Fruit fly (Drosophila melanogaster) whole organism, embryonic: ENCODE data around the gene bun.

Experiments
- Ada2b ChIP-seq: fragments of 200-800 bp; sonication (Bioruptor generic); IDR thresholded peaks from 2 replicates; pipeline ENCODE4 v1.3.6; 2022; ENCODE audit warnings: missing biosample characterization, missing genetic modification characterization
- B-H1 ChIP-seq: fragments of 200-800 bp; sonication (Bioruptor generic); IDR thresholded peaks from 3 replicates; pipeline ENCODE4 v1.3.6; 2022; ENCODE audit warnings: missing biosample characterization, missing genetic modification characterization
- CG10565 ChIP-seq: fragments of 200-800 bp; sonication (Bioruptor generic); optimal IDR thresholded peaks from 3 replicates; lab custom pipeline; 2016; ENCODE audit warnings: missing biosample characterization, mild to moderate bottlenecking, missing genetic modification characterization
- CG11093 ChIP-seq: fragments of 200-800 bp; sonication (Bioruptor generic); IDR thresholded peaks from 3 replicates; pipeline ENCODE4 v1.3.6; 2022; ENCODE audit warnings: missing biosample characterization, missing genetic modification characterization
- CG11560 ChIP-seq: fragments of 200-800 bp; sonication (Bioruptor generic); IDR thresholded peaks from 3 replicates; pipeline ENCODE4 v1.3.6; 2022; ENCODE audit warnings: missing biosample characterization, missing genetic modification characterization
- CG13894 ChIP-seq: fragments of 200-800 bp; sonication (Bioruptor generic); optimal IDR thresholded peaks from 3 replicates; lab custom pipeline; 2018; ENCODE audit warnings: missing biosample characterization, mild to moderate bottlenecking, missing genetic modification characterization, moderate library complexity
- CG14050 ChIP-seq: fragments of 200-800 bp; sonication (Bioruptor generic); IDR thresholded peaks from 3 replicates; pipeline ENCODE4 v1.3.6; 2022; ENCODE audit warnings: missing biosample characterization, missing genetic modification characterization
- CG14710 ChIP-seq: fragments of 200-800 bp; sonication (Bioruptor generic); optimal IDR thresholded peaks from 3 replicates; lab custom pipeline; 2019; ENCODE audit warnings: missing biosample characterization, mild to moderate bottlenecking, missing genetic modification characterization, moderate library complexity
- CG14860 ChIP-seq: fragments of 200-800 bp; sonication (Bioruptor generic); IDR thresholded peaks from 3 replicates; pipeline ENCODE4 v1.3.6; 2022; ENCODE audit warnings: missing biosample characterization, missing genetic modification characterization; ENCODE audit not compliant: partially characterized antibody
- CG15269 ChIP-seq: fragments of 200-800 bp; sonication (Bioruptor generic); optimal IDR thresholded peaks from 2 replicates; lab custom pipeline; 2018; ENCODE audit warnings: missing biosample characterization, mild to moderate bottlenecking, missing genetic modification characterization, moderate library complexity
- CG1529 ChIP-seq: fragments of 200-800 bp; sonication (Bioruptor generic); optimal IDR thresholded peaks from 3 replicates; lab custom pipeline; 2018; ENCODE audit warnings: missing biosample characterization, missing genetic modification characterization
- CG1647 ChIP-seq: fragments of 200-800 bp; sonication (Bioruptor generic); optimal IDR thresholded peaks from 3 replicates; lab custom pipeline; 2016; ENCODE audit warnings: missing biosample characterization, missing genetic modification characterization
- CG16779 ChIP-seq: fragments of 200-800 bp; sonication (Bioruptor generic); IDR thresholded peaks from 2 replicates; pipeline ENCODE4 v1.3.6; 2022; ENCODE audit warnings: missing biosample characterization, missing genetic modification characterization
- CG17328 ChIP-seq: fragments of 200-800 bp; sonication (Bioruptor generic); IDR thresholded peaks from 2 replicates; pipeline ENCODE4 v1.3.6; 2022; ENCODE audit warnings: missing biosample characterization, missing genetic modification characterization
- CG2202 ChIP-seq: fragments of 200-800 bp; sonication (Bioruptor generic); optimal IDR thresholded peaks from 2 replicates; lab custom pipeline; 2018; ENCODE audit warnings: missing biosample characterization, mild to moderate bottlenecking, missing genetic modification characterization
- CG2875 ChIP-seq: fragments of 200-800 bp; sonication (Bioruptor generic); optimal IDR thresholded peaks from 2 replicates; lab custom pipeline; 2017; ENCODE audit warnings: missing biosample characterization, mild to moderate bottlenecking, missing genetic modification characterization, missing genetic modification reagents
- CG31441 ChIP-seq: fragments of 200-800 bp; sonication (Bioruptor generic); IDR thresholded peaks from 2 replicates; pipeline ENCODE4 v1.3.6; 2022; ENCODE audit warnings: missing biosample characterization, missing genetic modification characterization
- CG4328 ChIP-seq: fragments of 200-800 bp; sonication (Bioruptor generic); optimal IDR thresholded peaks from 3 replicates; lab custom pipeline; 2017; ENCODE audit warnings: missing biosample characterization, missing genetic modification reagents, missing genetic modification characterization
- CG4854 ChIP-seq: fragments of 200-800 bp; sonication (Bioruptor generic); optimal IDR thresholded peaks from 2 replicates; lab custom pipeline; 2016; ENCODE audit warnings: missing biosample characterization, missing genetic modification characterization, inconsistent platforms
- CG5953 ChIP-seq: fragments of 200-800 bp; sonication (Bioruptor generic); IDR thresholded peaks from 2 replicates; pipeline ENCODE4 v1.3.6; 2022; ENCODE audit warnings: missing biosample characterization, missing genetic modification characterization
- CG6654 ChIP-seq: fragments of 200-800 bp; sonication (Bioruptor generic); optimal IDR thresholded peaks from 2 replicates; lab custom pipeline; 2017; ENCODE audit warnings: missing biosample characterization, mild to moderate bottlenecking, missing genetic modification characterization
- CG6791 ChIP-seq: fragments of 200-800 bp; sonication (Bioruptor generic); IDR thresholded peaks from 3 replicates; pipeline ENCODE4 v1.3.6; 2022; ENCODE audit warnings: missing biosample characterization, missing genetic modification characterization; ENCODE audit not compliant: partially characterized antibody
- CG7745 ChIP-seq: fragments of 200-800 bp; sonication (Bioruptor generic); optimal IDR thresholded peaks from 2 replicates; lab custom pipeline; 2018; ENCODE audit warnings: missing biosample characterization, mild to moderate bottlenecking, missing genetic modification characterization, moderate library complexity
- Dbx ChIP-seq: fragments of 200-800 bp; sonication (Bioruptor generic); IDR thresholded peaks from 3 replicates; pipeline ENCODE4 v1.3.6; 2022; ENCODE audit warnings: missing biosample characterization, missing genetic modification characterization
- Doc3 ChIP-seq: fragments of 200-800 bp; sonication (Bioruptor generic); IDR thresholded peaks from 3 replicates; pipeline ENCODE4 v1.3.6; 2022; ENCODE audit warnings: missing biosample characterization, missing genetic modification characterization; ENCODE audit not compliant: partially characterized antibody
- ERR ChIP-seq: fragments of 200-800 bp; sonication (Bioruptor generic); optimal IDR thresholded peaks from 2 replicates; lab custom pipeline; 2016; ENCODE audit warnings: missing biosample characterization, missing genetic modification characterization
- Fer2 ChIP-seq: fragments of 200-800 bp; sonication (Bioruptor generic); optimal IDR thresholded peaks from 2 replicates; lab custom pipeline; 2018; ENCODE audit warnings: missing biosample characterization, mild to moderate bottlenecking, missing genetic modification characterization, moderate library complexity
- HmgZ ChIP-seq: fragments of 200-800 bp; sonication (Bioruptor generic); optimal IDR thresholded peaks from 2 replicates; lab custom pipeline; 2018; ENCODE audit warnings: missing biosample characterization, mild to moderate bottlenecking, missing genetic modification characterization
- Hr51 ChIP-seq, 2 experiments: fragments of 200-800 bp; sonication (Bioruptor generic); optimal IDR thresholded peaks; 2 replicates in 1 of 2; 3 replicates in 1 of 2; lab custom pipeline; 2016 to 2018; ENCODE audit warnings: missing biosample characterization in 2 of 2, missing genetic modification characterization in 2 of 2, mild to moderate bottlenecking in 1 of 2, moderate library complexity in 1 of 2
- Lhr ChIP-seq: fragments of 200-800 bp; sonication (Bioruptor generic); optimal IDR thresholded peaks from 3 replicates; lab custom pipeline; 2017; ENCODE audit warnings: mild to moderate bottlenecking, missing biosample characterization, missing genetic modification reagents, missing genetic modification characterization
- Lim3 ChIP-seq: fragments of 200-800 bp; sonication (Bioruptor generic); IDR thresholded peaks from 2 replicates; pipeline ENCODE4 v1.3.6; 2022; ENCODE audit warnings: missing biosample characterization, missing genetic modification characterization
- Mes4 ChIP-seq: fragments of 200-800 bp; sonication (Bioruptor generic); optimal IDR thresholded peaks from 2 replicates; lab custom pipeline; 2016; ENCODE audit warnings: missing biosample characterization, missing genetic modification characterization
- NC2β ChIP-seq: fragments of 200-800 bp; sonication (Bioruptor generic); optimal IDR thresholded peaks from 2 replicates; lab custom pipeline; 2016; ENCODE audit warnings: missing biosample characterization, missing genetic modification characterization
- NfI ChIP-seq: fragments of 200-800 bp; sonication (Bioruptor generic); optimal IDR thresholded peaks from 3 replicates; lab custom pipeline; 2018; ENCODE audit warnings: missing biosample characterization, mild to moderate bottlenecking, missing genetic modification characterization, moderate library complexity
- Xbp1 ChIP-seq: fragments of 200-800 bp; sonication (Bioruptor generic); optimal IDR thresholded peaks from 3 replicates; lab custom pipeline; 2016; ENCODE audit warnings: missing biosample characterization, mild to moderate bottlenecking, missing genetic modification characterization
- ac ChIP-seq: fragments of 200-800 bp; sonication (Bioruptor generic); optimal IDR thresholded peaks from 3 replicates; lab custom pipeline; 2017; ENCODE audit warnings: missing biosample characterization, mild to moderate bottlenecking, missing genetic modification characterization
- aop ChIP-seq: fragments of 200-800 bp; sonication (Bioruptor generic); IDR thresholded peaks from 2 replicates; pipeline ENCODE4 v1.3.6; 2022; ENCODE audit warnings: missing biosample characterization, missing genetic modification characterization
- ara ChIP-seq: fragments of 200-800 bp; sonication (Bioruptor generic); IDR thresholded peaks from 2 replicates; pipeline ENCODE4 v1.3.6; 2022; ENCODE audit warnings: missing biosample characterization, missing genetic modification characterization
- dati ChIP-seq: fragments of 200-800 bp; sonication (Bioruptor generic); IDR thresholded peaks from 2 replicates; pipeline ENCODE4 v1.3.6; 2022; ENCODE audit warnings: missing biosample characterization, missing genetic modification characterization
- eve ChIP-seq, 2 experiments: fragments of >200 bp; optimal IDR thresholded peaks; 2 replicates each; lab custom pipeline; 2017; ENCODE audit warnings: missing biosample characterization in 2 of 2, missing genetic modification characterization in 2 of 2
- fd64A ChIP-seq: fragments of 200-800 bp; sonication (Bioruptor generic); optimal IDR thresholded peaks from 3 replicates; lab custom pipeline; 2018; ENCODE audit warnings: missing biosample characterization, mild to moderate bottlenecking, missing genetic modification characterization
- kah ChIP-seq: fragments of 200-800 bp; sonication (Bioruptor generic); optimal IDR thresholded peaks from 2 replicates; lab custom pipeline; 2018; ENCODE audit warnings: missing biosample characterization, mild to moderate bottlenecking, missing genetic modification characterization
- luna ChIP-seq: fragments of 200-800 bp; sonication (Bioruptor generic); optimal IDR thresholded peaks from 2 replicates; lab custom pipeline; 2016; ENCODE audit warnings: missing biosample characterization, missing genetic modification characterization
- otp ChIP-seq: fragments of 200-800 bp; sonication (Bioruptor generic); IDR thresholded peaks from 3 replicates; pipeline ENCODE4, ENCODE4 v1.3.6; 2022; ENCODE audit warnings: missing biosample characterization, missing genetic modification characterization
- pita ChIP-seq: fragments of 200-800 bp; sonication (Bioruptor generic); optimal IDR thresholded peaks from 2 replicates; lab custom pipeline; 2017; ENCODE audit warnings: missing biosample characterization, mild to moderate bottlenecking, missing genetic modification characterization
- pros ChIP-seq: fragments of 200-800 bp; sonication (Bioruptor generic); optimal IDR thresholded peaks from 3 replicates; lab custom pipeline; 2019; ENCODE audit warnings: missing biosample characterization, mild to moderate bottlenecking, missing genetic modification characterization, moderate library complexity
- scrt ChIP-seq: fragments of 200-800 bp; sonication (Bioruptor generic); optimal IDR thresholded peaks from 2 replicates; lab custom pipeline; 2018; ENCODE audit warnings: missing biosample characterization, mild to moderate bottlenecking, missing genetic modification characterization, moderate library complexity
- seq ChIP-seq: fragments of 200-800 bp; sonication (Bioruptor generic); IDR thresholded peaks from 2 replicates; pipeline ENCODE4 v1.3.6; 2022; ENCODE audit warnings: missing biosample characterization, missing genetic modification characterization
- shn ChIP-seq: fragments of 200-800 bp; sonication (Bioruptor generic); optimal IDR thresholded peaks from 3 replicates; lab custom pipeline; 2016; ENCODE audit warnings: missing biosample characterization, missing genetic modification characterization
- trem ChIP-seq: fragments of 200-800 bp; optimal IDR thresholded peaks from 3 replicates; lab custom pipeline; 2019; ENCODE audit warnings: missing biosample characterization, mild to moderate bottlenecking, missing genetic modification characterization, moderate library complexity
- vvl ChIP-seq: fragments of 200-800 bp; sonication (Bioruptor generic); IDR thresholded peaks from 2 replicates; pipeline ENCODE4 v1.3.6; 2022; ENCODE audit warnings: missing biosample characterization, missing genetic modification characterization
- z ChIP-seq: fragments of 200-800 bp; sonication (Bioruptor generic); IDR thresholded peaks from 3 replicates; pipeline ENCODE4 v1.3.6; 2022; ENCODE audit warnings: missing biosample characterization, missing genetic modification characterization

Gene bun

dm6 chr2L:12475308-12475707, 71.1 kb downstream of the bun start (continued):
- TF ChIP-seq CG7745 (tag; lab: Kevin White, UChicago) (no peak), Fer2 (tag; lab: Kevin White, UChicago) (peak; percentile 10), CG11560 (tag; lab: Robert Waterston, UW) (no peak), CG14860 (no peak), CG6654 (GFP tag; lab: Kevin White, UChicago) (no peak), fd64A (no peak), CG16779 (GFP tag; lab: Robert Waterston, UW) (no peak), CG2875 (GFP tag; lab: Kevin White, UChicago) (no peak), Dbx (no peak), Mes4 (no peak), CG2202 (no peak), Ada2b (GFP tag; lab: Robert Waterston, UW) (no peak), eve (GFP tag; optimal IDR thresholded peaks at IDR 0.05; lab: Kevin White, UChicago) (no peak), otp (no peak), ERR (GFP tag; lab: Kevin White, UChicago) (no peak), pita (no peak), CG10565 (no peak), CG1529 (GFP tag; lab: Kevin White, UChicago) (no peak), CG31441 (no peak), ara (GFP tag; lab: Robert Waterston, UW) (no peak), z (no peak), CG4854 (GFP tag; lab: Kevin White, UChicago) (no peak), NfI (GFP tag; lab: Kevin White, UChicago) (no peak), Xbp1 (GFP tag; lab: Kevin White, UChicago) (no peak), CG14050 (no peak), CG11093 (GFP tag; lab: Robert Waterston, UW) (no peak), CG15269 (peak; percentile 56), Lhr (no peak), trem (no peak), vvl (0 out of 2 replicates have a peak, but pooled peaks have one; percentile 19), CG6791 (no peak), dati (GFP tag; lab: Robert Waterston, UW) (no peak), CG4328 (peak; percentile 25), NC2β (GFP tag; lab: Kevin White, UChicago) (no peak), ac (no peak), CG5953 (GFP tag; lab: Robert Waterston, UW) (no peak), CG13894 (tag; lab: Kevin White, UChicago) (peak; percentile 49), seq (GFP tag; lab: Robert Waterston, UW) (no peak; the same call in 1 of the 2 replicates), CG14710 (tag; lab: Kevin White, UChicago) (no peak), pros (no peak), shn (GFP tag; lab: Kevin White, UChicago) (no peak), CG17328 (GFP tag; lab: Robert Waterston, UW) (no peak), kah (GFP tag; lab: Kevin White, UChicago) (no peak), luna (GFP tag; lab: Kevin White, UChicago) (no peak), Lim3 (no peak), Doc3 (GFP tag; lab: Robert Waterston, UW) (no peak), Hr51 (GFP tag; optimal IDR thresholded peaks at IDR 0.05; lab: Kevin White, UChicago) (peak in 1 of 2 experiments; percentile 16), CG1647 (GFP tag; lab: Kevin White, UChicago) (no peak), scrt (GFP tag; lab: Kevin White, UChicago) (peak; percentile 43), B-H1 (GFP tag; lab: Robert Waterston, UW) (no peak; the same call in 2 of the 3 replicates), aop (GFP tag; lab: Robert Waterston, UW) (no peak), HmgZ (tag; lab: Kevin White, UChicago) (peak; percentile 49)
